Worm (Caenorhabditis elegans) whole organism, L4 larva: Measurements from ENCODE around the gene lem-4.
A peak's percentile ranks its signal among the peaks of the same experiment; 100 is the strongest.

Source experiments
- D1046.2 ChIP-seq: fragments of 200-800 bp; sonication (Bioruptor generic); IDR thresholded peaks from 2 replicates; pipeline ENCODE4 v1.3.6; 2022; ENCODE audit warnings: missing genetic modification characterization, missing compliant biosample characterization
- F26F4.8 ChIP-seq: fragments of 200-800 bp; sonication (Bioruptor generic); conservative IDR thresholded peaks from 2 replicates; pipeline ENCODE4 v1.3.6; 2022; ENCODE audit warnings: missing genetic modification characterization, missing compliant biosample characterization
- F49E8.2 ChIP-seq: sonication (generic microtip); optimal IDR thresholded peaks from 2 replicates; lab custom pipeline; 2016; ENCODE audit warnings: missing compliant biosample characterization, mild to moderate bottlenecking, missing genetic modification characterization, borderline replicate concordance
- R02D3.7 ChIP-seq: fragments of 150-350 bp; sonication (generic microtip); optimal IDR thresholded peaks from 3 replicates; lab custom pipeline; 2014; ENCODE audit warnings: missing biosample characterization, missing genetic modification characterization
- Y105C5A.15 ChIP-seq: fragments of 200-800 bp; sonication (Bioruptor generic); IDR thresholded peaks from 2 replicates; pipeline ENCODE4 v1.3.6; 2022; ENCODE audit warnings: missing genetic modification characterization, missing compliant biosample characterization
- Y48G9A.11 ChIP-seq: fragments of 200-800 bp; sonication (Bioruptor generic); IDR thresholded peaks from 2 replicates; pipeline ENCODE4 v1.3.6; 2022; ENCODE audit warnings: missing genetic modification reagents, missing genetic modification characterization, missing compliant biosample characterization
- ZK337.2 ChIP-seq: fragments of 200-800 bp; sonication (Bioruptor generic); IDR thresholded peaks from 2 replicates; pipeline ENCODE4 v1.3.6; 2022; ENCODE audit warnings: missing genetic modification reagents, missing genetic modification characterization, missing compliant biosample characterization
- aha-1 ChIP-seq: fragments of 150-350 bp; peaks from one replicate; lab custom pipeline; 2014; ENCODE audit warnings: missing biosample characterization, missing genetic modification characterization
- attf-4 ChIP-seq: sonication (generic microtip); optimal IDR thresholded peaks from 3 replicates; lab custom pipeline; 2017; ENCODE audit warnings: missing biosample characterization, missing genetic modification characterization
- ceh-32 ChIP-seq: sonication (generic microtip); optimal IDR thresholded peaks from 2 replicates; lab custom pipeline; 2016; ENCODE audit warnings: mild to moderate bottlenecking, missing genetic modification characterization, missing compliant biosample characterization; ENCODE audit not compliant: poor library complexity
- ceh-62 ChIP-seq: sonication (generic microtip); optimal IDR thresholded peaks from 2 replicates; lab custom pipeline; 2017; ENCODE audit warnings: missing biosample characterization, missing genetic modification characterization
- cey-2 ChIP-seq: sonication (generic microtip); optimal IDR thresholded peaks from 3 replicates; lab custom pipeline; 2017; ENCODE audit warnings: missing genetic modification characterization, mild to moderate bottlenecking, missing compliant biosample characterization, antibody characterized with exemption, borderline replicate concordance; ENCODE audit not compliant: insufficient read depth
- daf-16 ChIP-seq, 3 experiments: sonication (generic microtip); optimal IDR thresholded peaks; 2 replicates each; lab custom pipeline; 2016 to 2017; ENCODE audit warnings: missing genetic modification characterization in 3 of 3, missing genetic modification reagents in 3 of 3, mild to moderate bottlenecking in 2 of 3, missing compliant biosample characterization in 2 of 3, missing biosample characterization in 1 of 3, moderate library complexity in 1 of 3
- dmd-9 ChIP-seq: fragments of 200-800 bp; sonication (Bioruptor generic); IDR thresholded peaks from 2 replicates; pipeline ENCODE4 v1.3.6; 2022; ENCODE audit warnings: missing genetic modification reagents, missing genetic modification characterization, missing compliant biosample characterization
- dve-1 ChIP-seq: sonication (generic microtip); optimal IDR thresholded peaks from 2 replicates; lab custom pipeline; 2017; ENCODE audit warnings: antibody characterized with exemption, mild to moderate bottlenecking, missing genetic modification characterization, missing compliant biosample characterization; ENCODE audit not compliant: insufficient read depth
- egl-43 ChIP-seq: fragments of 200-800 bp; sonication (Bioruptor generic); IDR thresholded peaks from 2 replicates; pipeline ENCODE4 v1.3.6; 2022; ENCODE audit warnings: missing genetic modification reagents, missing genetic modification characterization, missing compliant biosample characterization
- fkh-10 ChIP-seq: fragments of 150-350 bp; optimal IDR thresholded peaks from 2 replicates; lab custom pipeline; 2014; ENCODE audit warnings: missing biosample characterization, missing genetic modification reagents, missing genetic modification characterization
- gei-8 ChIP-seq: fragments of 200-800 bp; sonication (Bioruptor generic); optimal IDR thresholded peaks from 2 replicates; lab custom pipeline; 2018; ENCODE audit warnings: mild to moderate bottlenecking, missing genetic modification characterization, missing compliant biosample characterization
- hif-1 ChIP-seq, 2 experiments: sonication (generic microtip); optimal IDR thresholded peaks; 2 replicates each; lab custom pipeline; 2016 to 2017; ENCODE audit warnings: missing compliant biosample characterization in 2 of 2, missing genetic modification characterization in 2 of 2, missing genetic modification reagents in 2 of 2, missing genotype in 2 of 2, mild to moderate bottlenecking in 1 of 2
- hlh-30 ChIP-seq: sonication (generic microtip); optimal IDR thresholded peaks from 2 replicates; lab custom pipeline; 2017; ENCODE audit warnings: antibody characterized with exemption, mild to moderate bottlenecking, missing genetic modification characterization, missing compliant biosample characterization; ENCODE audit not compliant: insufficient read depth
- hmg-1.1 ChIP-seq: fragments of 200-800 bp; sonication (Bioruptor generic); IDR thresholded peaks from 2 replicates; pipeline ENCODE4 v1.3.6; 2022; ENCODE audit warnings: missing genetic modification reagents, missing genetic modification characterization, missing compliant biosample characterization
- jun-1 ChIP-seq: fragments of 150-350 bp; optimal IDR thresholded peaks from 2 replicates; lab custom pipeline; 2014; ENCODE audit warnings: missing biosample characterization, missing genetic modification reagents, missing genetic modification characterization
- lin-1 ChIP-seq: fragments of 200-800 bp; sonication (Bioruptor generic); IDR thresholded peaks from 2 replicates; pipeline ENCODE4 v1.3.6; 2022; ENCODE audit warnings: missing genetic modification reagents, missing genetic modification characterization, missing compliant biosample characterization
- lin-39 ChIP-seq: fragments of 150-350 bp; optimal IDR thresholded peaks from 2 replicates; lab custom pipeline; 2014; ENCODE audit warnings: missing biosample characterization, missing genetic modification reagents, missing genetic modification characterization
- lir-3 ChIP-seq: sonication (generic microtip); optimal IDR thresholded peaks from 2 replicates; lab custom pipeline; 2016; ENCODE audit warnings: mild to moderate bottlenecking, missing genetic modification characterization, missing compliant biosample characterization
- madf-5 ChIP-seq, 2 experiments: fragments of 200-800 bp; sonication (Bioruptor generic); IDR thresholded peaks; 2 replicates each; pipeline ENCODE4 v1.3.6; 2022; ENCODE audit warnings: missing compliant biosample characterization in 2 of 2, missing genetic modification characterization in 2 of 2
- madf-9 ChIP-seq: fragments of 200-800 bp; sonication (Bioruptor generic); conservative IDR thresholded peaks from 2 replicates; pipeline ENCODE4 v1.3.6; 2022; ENCODE audit warnings: missing genetic modification reagents, missing genetic modification characterization, missing compliant biosample characterization
- mep-1 ChIP-seq: fragments of 150-350 bp; sonication (generic microtip); optimal IDR thresholded peaks from 3 replicates; lab custom pipeline; 2014; ENCODE audit warnings: missing biosample characterization, missing genetic modification characterization
- mes-2 ChIP-seq: sonication (generic microtip); optimal IDR thresholded peaks from 2 replicates; lab custom pipeline; 2016; ENCODE audit warnings: missing genotype, mild to moderate bottlenecking, missing genetic modification characterization, missing compliant biosample characterization; ENCODE audit not compliant: poor library complexity, severe bottlenecking
- mxl-3 ChIP-seq: fragments of 200-800 bp; sonication (Bioruptor generic); optimal IDR thresholded peaks from 2 replicates; lab custom pipeline; 2018; ENCODE audit warnings: mild to moderate bottlenecking, missing genetic modification characterization, missing compliant biosample characterization
- nhr-102 ChIP-seq: sonication (generic microtip); optimal IDR thresholded peaks from 2 replicates; lab custom pipeline; 2016; ENCODE audit warnings: mild to moderate bottlenecking, missing genetic modification characterization, moderate library complexity, missing compliant biosample characterization
- nhr-11 ChIP-seq: fragments of 150-350 bp; optimal IDR thresholded peaks from 2 replicates; lab custom pipeline; 2014; ENCODE audit warnings: missing biosample characterization, missing genetic modification characterization
- nhr-111 ChIP-seq: fragments of 200-800 bp; sonication (Bioruptor generic); optimal IDR thresholded peaks from 2 replicates; lab custom pipeline; 2018; ENCODE audit warnings: mild to moderate bottlenecking, missing genetic modification characterization, missing compliant biosample characterization
- nhr-25 ChIP-seq: sonication (generic microtip); optimal IDR thresholded peaks from 2 replicates; lab custom pipeline; 2017; ENCODE audit warnings: missing genetic modification characterization, mild to moderate bottlenecking, missing compliant biosample characterization, antibody characterized with exemption, moderate library complexity, borderline replicate concordance; ENCODE audit not compliant: insufficient read depth
- nhr-28 ChIP-seq: fragments of 150-350 bp; optimal IDR thresholded peaks from 2 replicates; lab custom pipeline; 2014; ENCODE audit warnings: missing biosample characterization, missing genetic modification characterization
- nhr-42 ChIP-seq: fragments of 200-800 bp; sonication (Bioruptor generic); IDR thresholded peaks from 2 replicates; pipeline ENCODE4 v1.3.6; 2022; ENCODE audit warnings: missing genetic modification characterization, missing compliant biosample characterization
- nhr-6 ChIP-seq: fragments of 150-350 bp; optimal IDR thresholded peaks from 2 replicates; lab custom pipeline; 2014; ENCODE audit warnings: missing biosample characterization, missing genetic modification characterization
- pha-4 ChIP-seq, 2 experiments: fragments of 150-350 bp in 1 of 2; fragments of 200-800 bp in 1 of 2; sonication (Bioruptor generic) in 1 of 2; IDR thresholded peaks in 1 of 2; optimal IDR thresholded peaks in 1 of 2; 2 replicates each; pipeline versions ENCODE4 v1.3.6 to Lab custom; 2014 to 2022; ENCODE audit warnings: missing genetic modification characterization in 2 of 2, missing genetic modification reagents in 2 of 2, missing biosample characterization in 1 of 2, missing compliant biosample characterization in 1 of 2
- php-3 ChIP-seq: fragments of 200-800 bp; sonication (Bioruptor generic); IDR thresholded peaks from 2 replicates; pipeline ENCODE4 v1.3.6; 2022; ENCODE audit warnings: missing genetic modification reagents, missing genetic modification characterization, missing compliant biosample characterization
- pqm-1 ChIP-seq: sonication (generic microtip); optimal IDR thresholded peaks from 2 replicates; lab custom pipeline; 2017; ENCODE audit warnings: missing biosample characterization, missing genetic modification characterization
- rbr-2 ChIP-seq: sonication (generic microtip); optimal IDR thresholded peaks from 2 replicates; lab custom pipeline; 2016; ENCODE audit warnings: missing genotype, missing genetic modification characterization, missing compliant biosample characterization
- saeg-2 ChIP-seq: fragments of 200-800 bp; sonication (Bioruptor generic); IDR thresholded peaks from 2 replicates; pipeline ENCODE4 v1.3.6; 2022; ENCODE audit warnings: missing genetic modification reagents, missing genetic modification characterization, missing compliant biosample characterization
- set-16 ChIP-seq: fragments of 200-800 bp; sonication (Bioruptor generic); IDR thresholded peaks from 2 replicates; pipeline ENCODE4 v1.3.6; 2022; ENCODE audit warnings: missing genetic modification reagents, missing genetic modification characterization, missing compliant biosample characterization
- skn-1 ChIP-seq: fragments of 150-350 bp; optimal IDR thresholded peaks from 2 replicates; lab custom pipeline; 2014; ENCODE audit warnings: missing biosample characterization, missing genetic modification characterization
- snpc-4 ChIP-seq: fragments of 150-350 bp; optimal IDR thresholded peaks from 2 replicates; lab custom pipeline; 2014; ENCODE audit warnings: missing biosample characterization, missing genetic modification characterization
- tag-97 ChIP-seq: fragments of 200-800 bp; sonication (Bioruptor generic); IDR thresholded peaks from 2 replicates; pipeline ENCODE4 v1.3.6; 2022; ENCODE audit warnings: missing genetic modification characterization, missing compliant biosample characterization
- unc-39 ChIP-seq: sonication (generic microtip); optimal IDR thresholded peaks from 2 replicates; lab custom pipeline; 2017; ENCODE audit warnings: missing biosample characterization, missing genetic modification characterization
- zag-1 ChIP-seq: fragments of 150-350 bp; optimal IDR thresholded peaks from 2 replicates; lab custom pipeline; 2014; ENCODE audit warnings: missing biosample characterization, missing genetic modification characterization

The lem-4 gene

DNA sequence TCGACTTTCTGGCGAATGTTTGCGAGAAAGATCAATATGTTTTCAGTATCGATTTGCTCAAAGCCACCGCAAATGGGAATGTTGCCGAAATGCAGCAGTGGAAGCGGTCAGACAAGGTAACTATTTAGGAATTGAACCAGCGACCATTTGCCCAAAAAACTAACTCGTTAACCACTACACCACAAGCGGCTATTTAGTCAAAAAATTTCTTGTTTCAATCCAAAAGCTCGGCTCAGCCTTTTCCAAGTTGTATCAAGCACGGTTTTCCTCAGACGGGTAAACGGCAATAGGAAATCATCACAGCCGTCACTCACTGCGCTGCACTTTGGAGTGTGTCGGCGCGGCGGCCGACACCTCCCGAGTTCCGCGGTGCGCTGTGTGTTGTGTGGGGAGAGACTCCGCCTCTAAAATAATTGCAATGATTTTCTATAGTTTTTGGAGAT is 12.3 kb upstream of the lem-4 start (continued):
- peak; percentile 54; the same call in 1 of the 2 replicates for TF ChIP-seq pha-4 (GFP tag; IDR thresholded peaks at IDR 0.05; lab: Robert Waterston, UW)
- TF ChIP-seq pha-4 (tag; optimal IDR thresholded peaks at IDR 0.05; lab: Kevin White, UChicago) = no peak
- peak; percentile 87 for TF ChIP-seq Y48G9A.11 (GFP tag; lab: Robert Waterston, UW)
- no peak for TF ChIP-seq cey-2 (tag; lab: Kevin White, UChicago)
- peak; percentile 72 for TF ChIP-seq mxl-3 (GFP tag; lab: Kevin White, UChicago)
- TF ChIP-seq pqm-1 = peak; percentile 14
- TF ChIP-seq D1046.2 (GFP tag; lab: Robert Waterston, UW) = 0 out of 2 replicates have a peak, but pooled peaks have one; percentile 56
- TF ChIP-seq lin-39 (tag; lab: Kevin White, UChicago) = no peak
- TF ChIP-seq aha-1 (tag; lab: Kevin White, UChicago) = peak; percentile 95
- TF ChIP-seq rbr-2 = peak; percentile 69
- TF ChIP-seq tag-97 (GFP tag; lab: Robert Waterston, UW) = no peak
- TF ChIP-seq nhr-102 (tag; lab: Kevin White, UChicago) = peak; percentile 80
- 0 out of 2 replicates have a peak, but pooled peaks have one; percentile 7 for TF ChIP-seq dmd-9 (GFP tag; lab: Robert Waterston, UW)
- TF ChIP-seq daf-16 (GFP tag; optimal IDR thresholded peaks at IDR 0.05; lab: Kevin White, UChicago) = peak; percentile 48 to 51
- TF ChIP-seq daf-16 (tag; optimal IDR thresholded peaks at IDR 0.05; lab: Kevin White, UChicago) = peak; percentile 84
- TF ChIP-seq saeg-2 = no peak
- TF ChIP-seq ceh-62 (tag; lab: Kevin White, UChicago) = no peak
- TF ChIP-seq F49E8.2 (tag; lab: Kevin White, UChicago) = peak; percentile 96
- TF ChIP-seq dve-1 (tag; lab: Kevin White, UChicago) = peak; percentile 94
- peak; percentile 46 for TF ChIP-seq gei-8
- TF ChIP-seq snpc-4 (tag; lab: Kevin White, UChicago) = peak; percentile 96
- peak; percentile 72 for TF ChIP-seq egl-43 (GFP tag; lab: Robert Waterston, UW)
- TF ChIP-seq F26F4.8 (GFP tag; lab: Robert Waterston, UW) = no peak
- no peak for TF ChIP-seq nhr-11
- TF ChIP-seq hmg-1.1 (GFP tag; lab: Robert Waterston, UW) = peak; percentile 79
- no peak for TF ChIP-seq Y105C5A.15 (GFP tag; lab: Robert Waterston, UW)
- peak; percentile 45 for TF ChIP-seq nhr-28 (tag; lab: Kevin White, UChicago)
- TF ChIP-seq unc-39 (tag; lab: Kevin White, UChicago) = no peak
- TF ChIP-seq jun-1 (tag; lab: Kevin White, UChicago) = peak; percentile 37
- peak; percentile 60; the same call in 1 of the 2 replicates for TF ChIP-seq set-16
- TF ChIP-seq hif-1 (tag; optimal IDR thresholded peaks at IDR 0.05; lab: Kevin White, UChicago) = peak in 1 of 2 experiments; percentile 42
- peak; percentile 50; the same call in 1 of the 2 replicates for TF ChIP-seq lin-1 (GFP tag; lab: Robert Waterston, UW)
- TF ChIP-seq ceh-32 = no peak
- peak; percentile 40 for TF ChIP-seq nhr-25 (tag; lab: Kevin White, UChicago)
- TF ChIP-seq nhr-6 (tag; lab: Kevin White, UChicago) = peak; percentile 48
- no peak for TF ChIP-seq nhr-111 (GFP tag; lab: Kevin White, UChicago)
- TF ChIP-seq lir-3 (tag; lab: Kevin White, UChicago) = peak; percentile 29
- TF ChIP-seq attf-4 (tag; lab: Kevin White, UChicago) = no peak
- no peak for TF ChIP-seq skn-1
- no peak for TF ChIP-seq fkh-10 (GFP tag; lab: Kevin White, UChicago)
- TF ChIP-seq madf-9 (GFP tag; lab: Robert Waterston, UW) = no peak; the same call in 1 of the 2 replicates
- peak; percentile 36; the same call in 1 of the 2 replicates for TF ChIP-seq ZK337.2 (GFP tag; lab: Robert Waterston, UW)
- peak; percentile 49; the same call in 1 of the 2 replicates for TF ChIP-seq php-3 (GFP tag; lab: Robert Waterston, UW)
- TF ChIP-seq hlh-30 (tag; lab: Kevin White, UChicago) = peak; percentile 67
- peak; percentile 82 for TF ChIP-seq mes-2 (tag; lab: Kevin White, UChicago)
- TF ChIP-seq zag-1 (tag; lab: Kevin White, UChicago) = no peak
- TF ChIP-seq madf-5 (GFP tag; IDR thresholded peaks at IDR 0.05; lab: Robert Waterston, UW) = no peak
- TF ChIP-seq nhr-42 = peak; percentile 59
- TF ChIP-seq mep-1 = peak; percentile 93
- TF ChIP-seq R02D3.7 (tag; lab: Kevin White, UChicago) = peak; percentile 24
